Worm (Caenorhabditis elegans): ENCODE measurements around the gene rbm-42.
A peak's percentile ranks its signal among the peaks of the same experiment; 100 is the strongest.

Gene rbm-42

ce11 chrIII:5159505-5159904, 6.5 kb upstream of the rbm-42 start, which contains the start of gene T10F2.5:
Gene T10F2.5 (minus strand): TSS chrIII:5159605.
- no peak for TF ChIP-seq tbx-8 (GFP tag; optimal IDR thresholded peaks at IDR 0.05)
- no peak for TF ChIP-seq mab-5 (tag; optimal IDR thresholded peaks at IDR 0.05)
- TF ChIP-seq bed-3 (GFP tag; optimal IDR thresholded peaks at IDR 0.05): no peak
- no peak for TF ChIP-seq lsy-2 (tag; optimal IDR thresholded peaks at IDR 0.05)

DNA sequence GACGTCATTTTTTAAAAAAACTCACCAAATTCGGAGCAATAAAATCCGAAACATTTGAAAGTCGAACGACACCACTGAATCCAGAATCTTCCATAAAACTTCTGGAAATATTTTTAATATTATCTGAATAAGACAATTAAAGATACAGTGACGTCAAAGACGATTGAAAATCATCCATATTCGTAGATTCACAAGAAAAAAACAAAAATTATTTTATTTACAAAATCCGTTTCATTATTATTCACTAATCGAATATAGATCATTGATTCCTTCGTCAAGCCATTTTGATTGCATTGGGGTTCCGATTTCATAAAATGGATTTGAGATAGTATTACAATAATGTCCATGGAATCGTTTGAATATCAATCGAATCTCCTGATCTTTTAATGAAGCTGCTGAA, 5.6 kb upstream of the rbm-42 start, which contains the start of gene oxy-4:
Gene oxy-4 (minus strand): TSS at position 101 of the 400 bp plus-strand sequence.
- TF ChIP-seq nhr-28 (tag; optimal IDR thresholded peaks at IDR 0.05): no peak
- TF ChIP-seq lsy-2 (tag; optimal IDR thresholded peaks at IDR 0.05): no peak
- no peak for TF ChIP-seq unc-62 (GFP tag; optimal IDR thresholded peaks at IDR 0.05)
- TF ChIP-seq drap-1 (GFP tag; optimal IDR thresholded peaks at IDR 0.05): no peak
- no peak for TF ChIP-seq mep-1 (tag; optimal IDR thresholded peaks at IDR 0.05)
- TF ChIP-seq ceh-39 (tag; optimal IDR thresholded peaks at IDR 0.05): no peak
- TF ChIP-seq lin-13 (tag; optimal IDR thresholded peaks at IDR 0.05): no peak
- TF ChIP-seq elt-3 (tag; optimal IDR thresholded peaks at IDR 0.05): no peak
- no peak for TF ChIP-seq ztf-11 (tag; optimal IDR thresholded peaks at IDR 0.05)
- TF ChIP-seq nhr-237 (tag; optimal IDR thresholded peaks at IDR 0.05): no peak

- TF ChIP-seq zip-8 (tag; optimal IDR thresholded peaks at IDR 0.05) (no peak), sptf-1 (tag; optimal IDR thresholded peaks at IDR 0.05) (no peak), unc-120 (tag; optimal IDR thresholded peaks at IDR 0.05; ENCODE audit: poor library complexity, severe bottlenecking) (no peak), ztf-11 (tag; optimal IDR thresholded peaks at IDR 0.05) (no peak), ces-1 (GFP tag; optimal IDR thresholded peaks at IDR 0.05) (no peak), sem-2 (GFP tag; optimal IDR thresholded peaks at IDR 0.05) (no peak), lin-13 (tag; optimal IDR thresholded peaks at IDR 0.05) (no peak), M03D4.4 (tag; optimal IDR thresholded peaks at IDR 0.05) (no peak), ham-2 (GFP tag; optimal IDR thresholded peaks at IDR 0.05) (no peak), snpc-4 (tag; optimal IDR thresholded peaks at IDR 0.05) (no peak), unc-39 (tag; optimal IDR thresholded peaks at IDR 0.05) (no peak), nhr-76 (tag; optimal IDR thresholded peaks at IDR 0.05) (no peak), blmp-1 (tag; optimal IDR thresholded peaks at IDR 0.05) (no peak), flh-1 (GFP tag; optimal IDR thresholded peaks at IDR 0.05) (no peak), mep-1 (tag; optimal IDR thresholded peaks at IDR 0.05) (no peak), cnd-1 (tag; optimal IDR thresholded peaks at IDR 0.05) (no peak), tbx-8 (GFP tag; optimal IDR thresholded peaks at IDR 0.05) (no peak), nhr-12 (tag; optimal IDR thresholded peaks at IDR 0.05) (no peak)
Measured at ce11 chrIII:5155393-5155792, 2.4 kb upstream of the rbm-42 start.

DNA sequence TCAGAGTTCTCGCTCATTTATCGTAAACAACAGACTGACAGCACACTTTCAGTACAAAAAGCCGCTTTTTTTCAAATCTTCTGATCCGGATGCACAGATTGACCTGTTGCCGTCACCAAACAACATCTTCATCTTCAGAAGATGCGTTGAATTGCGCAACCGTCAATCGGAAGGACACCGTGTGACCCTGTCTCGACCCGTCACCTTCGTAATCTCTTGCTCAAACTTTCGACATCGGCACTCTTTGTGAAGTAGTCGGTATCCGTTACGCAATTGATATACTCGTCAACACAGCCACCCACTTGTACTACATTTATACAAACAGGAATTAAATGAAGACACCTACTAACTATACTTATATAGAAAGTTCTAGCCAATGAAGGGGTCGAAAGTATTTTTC, 2.0 kb downstream of the rbm-42 start:
- TF ChIP-seq hlh-1 (tag; optimal IDR thresholded peaks at IDR 0.05) (no peak), zip-8 (tag; optimal IDR thresholded peaks at IDR 0.05) (peak; percentile 71), nhr-12 (tag; optimal IDR thresholded peaks at IDR 0.05) (no peak), unc-62 (GFP tag; optimal IDR thresholded peaks at IDR 0.05) (peak; percentile 15), flh-1 (GFP tag; optimal IDR thresholded peaks at IDR 0.05) (no peak), cnd-1 (tag; optimal IDR thresholded peaks at IDR 0.05) (no peak), sem-2 (GFP tag; optimal IDR thresholded peaks at IDR 0.05) (no peak), mep-1 (tag; optimal IDR thresholded peaks at IDR 0.05) (no peak), ceh-39 (tag; optimal IDR thresholded peaks at IDR 0.05) (no peak), mls-2 (tag; optimal IDR thresholded peaks at IDR 0.05) (no peak), elt-3 (tag; optimal IDR thresholded peaks at IDR 0.05) (no peak), tbx-8 (GFP tag; optimal IDR thresholded peaks at IDR 0.05) (no peak), mab-5 (tag; optimal IDR thresholded peaks at IDR 0.05) (no peak), elt-1 (tag; optimal IDR thresholded peaks at IDR 0.05; ENCODE audit: borderline replicate concordance, insufficient read depth) (no peak), nhr-28 (tag; optimal IDR thresholded peaks at IDR 0.05) (no peak), blmp-1 (tag; optimal IDR thresholded peaks at IDR 0.05) (no peak), snpc-4 (tag; optimal IDR thresholded peaks at IDR 0.05) (no peak), ztf-11 (tag; optimal IDR thresholded peaks at IDR 0.05) (no peak), ces-1 (GFP tag; optimal IDR thresholded peaks at IDR 0.05) (no peak), ceh-83 (GFP tag; optimal IDR thresholded peaks at IDR 0.05) (no peak), nhr-76 (tag; optimal IDR thresholded peaks at IDR 0.05) (no peak), nhr-2 (tag; optimal IDR thresholded peaks at IDR 0.05) (peak; percentile 89), nhr-237 (tag; optimal IDR thresholded peaks at IDR 0.05) (no peak), drap-1 (GFP tag; optimal IDR thresholded peaks at IDR 0.05) (no peak), M03D4.4 (tag; optimal IDR thresholded peaks at IDR 0.05) (no peak), ham-2 (GFP tag; optimal IDR thresholded peaks at IDR 0.05) (no peak)

ce11 chrIII:5150012-5150411, 3.0 kb downstream of the rbm-42 start:
- peak; percentile 83 for TF ChIP-seq nhr-2 (tag; optimal IDR thresholded peaks at IDR 0.05)
- TF ChIP-seq tbx-8 (GFP tag; optimal IDR thresholded peaks at IDR 0.05): no peak
- no peak for TF ChIP-seq flh-1 (GFP tag; optimal IDR thresholded peaks at IDR 0.05)
- no peak for TF ChIP-seq snpc-4 (tag; optimal IDR thresholded peaks at IDR 0.05)
- peak; percentile 85 for TF ChIP-seq zip-8 (tag; optimal IDR thresholded peaks at IDR 0.05)
- TF ChIP-seq lsy-2 (tag; optimal IDR thresholded peaks at IDR 0.05): peak; percentile 28
- TF ChIP-seq elt-3 (tag; optimal IDR thresholded peaks at IDR 0.05): no peak
- no peak for TF ChIP-seq sptf-1 (tag; optimal IDR thresholded peaks at IDR 0.05)
- TF ChIP-seq ces-1 (GFP tag; optimal IDR thresholded peaks at IDR 0.05): no peak
- TF ChIP-seq mep-1 (tag; optimal IDR thresholded peaks at IDR 0.05): no peak
- TF ChIP-seq unc-62 (GFP tag; optimal IDR thresholded peaks at IDR 0.05): no peak
- TF ChIP-seq ham-2 (GFP tag; optimal IDR thresholded peaks at IDR 0.05): no peak
- no peak for TF ChIP-seq bed-3 (GFP tag; optimal IDR thresholded peaks at IDR 0.05)

Measured in whole organism, mixed stage, embryonic.